Worm (Caenorhabditis elegans): ENCODE data around the gene mab-23.

DNA sequence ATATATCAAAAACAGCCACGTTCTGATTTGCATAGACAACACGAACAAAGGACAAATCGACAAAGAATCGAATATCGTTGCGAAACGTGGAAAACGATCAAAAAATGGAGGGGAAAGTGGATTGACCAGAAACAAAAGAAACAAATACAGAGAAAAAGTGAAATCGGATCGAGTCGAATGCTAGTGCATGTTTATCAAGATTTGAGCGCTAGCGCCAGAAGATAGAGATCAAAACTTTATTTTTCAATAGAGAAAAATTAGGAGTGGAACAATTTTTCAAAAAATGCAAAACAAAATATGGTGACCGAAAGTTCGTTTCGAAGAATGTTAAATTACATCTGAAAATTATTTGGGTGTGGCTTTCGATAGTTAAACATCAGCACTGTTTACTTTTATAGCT, 29.1 kb downstream of the mab-23 start:
- TF ChIP-seq ama-1 (optimal IDR thresholded peaks at IDR 0.05) (no peak), hnd-1 (tag; optimal IDR thresholded peaks at IDR 0.05) (no peak), hmbx-1 (tag; optimal IDR thresholded peaks at IDR 0.05) (no peak), ets-7 (tag; optimal IDR thresholded peaks at IDR 0.05) (no peak), ceh-36 (tag; optimal IDR thresholded peaks at IDR 0.05) (no peak), flt-1 (GFP tag; IDR thresholded peaks at IDR 0.05) (no peak), tra-4 (tag; optimal IDR thresholded peaks at IDR 0.05) (no peak), pes-1 (GFP tag; IDR thresholded peaks at IDR 0.05) (no peak), ceh-13 (GFP tag; optimal IDR thresholded peaks at IDR 0.05) (no peak), sea-1 (GFP tag; conservative IDR thresholded peaks at IDR 0.05) (no peak), tbx-37 (GFP tag; conservative IDR thresholded peaks at IDR 0.05) (no peak), F13C5.2 (tag; optimal IDR thresholded peaks at IDR 0.05) (no peak), B0310.2 (tag; optimal IDR thresholded peaks at IDR 0.05) (no peak), aly-1 (tag; optimal IDR thresholded peaks at IDR 0.05) (no peak)
